Fruit fly (Drosophila melanogaster) S2 (cell line): ENCODE data around the gene JIL-1.

Experiments used
- CG8478 ChIP-seq: fragments of >200 bp; optimal IDR thresholded peaks from 2 replicates; lab custom pipeline; 2018
- CTCF ChIP-seq, 2 experiments: fragments of >200 bp; optimal IDR thresholded peaks; 2 replicates each; lab custom pipeline; 2018

Gene JIL-1

dm6 chr3L:11053843-11054242 is 39.1 kb downstream of the JIL-1 start, which contains the start of gene CG7888:
Gene CG7888 (plus strand): TSS chr3L:11054035.
- TF ChIP-seq CTCF (optimal IDR thresholded peaks at IDR 0.05; lab: Kevin White, UChicago): no peak
- TF ChIP-seq CG8478: no peak

- TF ChIP-seq CG8478 (no peak), CTCF (optimal IDR thresholded peaks at IDR 0.05; lab: Kevin White, UChicago) (no peak)
Measured at dm6 chr3L:11052760-11053259, 40.2 kb downstream of the JIL-1 start.

DNA sequence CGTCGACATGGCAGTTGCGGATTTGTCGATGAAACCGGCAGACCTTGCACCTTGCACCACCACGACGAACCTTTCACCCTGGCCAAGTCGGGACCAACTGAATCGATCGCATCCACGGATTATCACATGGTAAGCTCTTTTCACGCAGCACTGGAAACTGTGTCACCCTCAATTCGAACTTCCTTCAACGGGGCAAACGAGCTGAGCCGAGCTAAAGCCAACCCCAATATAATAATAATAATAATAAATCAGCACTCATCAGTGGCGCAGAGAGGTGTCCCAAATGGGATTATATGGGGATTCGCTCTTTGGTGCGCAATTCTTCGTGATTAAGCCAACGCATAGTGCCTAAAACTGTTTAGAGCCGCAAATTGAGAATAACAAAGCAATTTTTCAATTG is 41.7 kb downstream of the JIL-1 start, which contains the start of gene CG43693:
Gene CG43693 (minus strand): TSS at position 101 of the 400 bp plus-strand sequence.
- TF ChIP-seq CG8478: no peak
- no peak for TF ChIP-seq CTCF (optimal IDR thresholded peaks at IDR 0.05; lab: Kevin White, UChicago)

- TF ChIP-seq CG8478: no peak
- no peak for TF ChIP-seq CTCF (optimal IDR thresholded peaks at IDR 0.05; lab: Kevin White, UChicago)
Measured at dm6 chr3L:11049414-11049813, 43.6 kb downstream of the JIL-1 start.

dm6 chr3L:11047877-11048276 is 45.1 kb downstream of the JIL-1 start:
- no peak for TF ChIP-seq CG8478
- peak; percentile 98 to 99 for TF ChIP-seq CTCF (optimal IDR thresholded peaks at IDR 0.05; lab: Kevin White, UChicago)

DNA sequence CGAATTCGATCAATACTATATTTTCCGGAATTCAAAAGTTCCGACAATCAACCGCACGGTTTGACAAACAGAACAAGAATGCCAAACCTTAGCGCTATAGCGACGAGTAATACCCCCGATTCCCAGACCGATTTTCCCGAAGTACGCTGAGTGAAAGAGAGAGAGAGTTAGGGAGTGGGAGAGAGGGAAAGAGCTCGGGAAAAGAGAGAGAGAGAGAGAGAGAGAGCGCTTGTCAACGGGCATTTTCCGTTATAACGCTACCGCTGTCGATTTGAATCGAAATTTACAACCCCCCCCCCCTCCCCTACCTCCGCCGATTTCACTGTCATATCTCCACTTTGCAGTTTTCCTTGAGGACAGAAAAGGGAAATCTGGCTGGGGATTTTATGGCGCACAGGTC is 46.4 kb downstream of the JIL-1 start:
- no peak for TF ChIP-seq CTCF (optimal IDR thresholded peaks at IDR 0.05; lab: Kevin White, UChicago)
- no peak for TF ChIP-seq CG8478

DNA sequence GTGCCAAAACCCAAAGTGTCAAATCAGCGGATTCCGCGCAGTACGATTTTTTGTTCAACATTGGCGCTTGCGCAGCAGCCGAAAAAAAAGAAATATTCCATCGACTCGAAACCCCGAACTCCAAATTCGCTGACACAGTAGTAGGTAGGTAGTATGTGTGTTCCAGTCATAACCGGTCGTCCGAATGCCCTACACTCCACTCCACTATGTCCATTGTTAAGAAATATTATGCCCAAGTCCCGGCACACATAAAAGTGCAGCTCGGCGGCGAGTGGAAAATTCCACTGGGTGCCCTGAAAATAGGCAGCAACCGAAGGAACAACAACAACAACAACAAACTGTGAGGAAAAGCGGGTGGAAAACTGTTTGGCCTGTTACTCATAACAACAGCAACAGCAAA is 48.0 kb downstream of the JIL-1 start:
- TF ChIP-seq CG8478 (no peak), CTCF (optimal IDR thresholded peaks at IDR 0.05; lab: Kevin White, UChicago) (no peak)

- TF ChIP-seq CTCF (optimal IDR thresholded peaks at IDR 0.05; lab: Kevin White, UChicago): no peak
- TF ChIP-seq CG8478: no peak
Measured at dm6 chr3L:11043650-11044049, 49.3 kb downstream of the JIL-1 start.

DNA sequence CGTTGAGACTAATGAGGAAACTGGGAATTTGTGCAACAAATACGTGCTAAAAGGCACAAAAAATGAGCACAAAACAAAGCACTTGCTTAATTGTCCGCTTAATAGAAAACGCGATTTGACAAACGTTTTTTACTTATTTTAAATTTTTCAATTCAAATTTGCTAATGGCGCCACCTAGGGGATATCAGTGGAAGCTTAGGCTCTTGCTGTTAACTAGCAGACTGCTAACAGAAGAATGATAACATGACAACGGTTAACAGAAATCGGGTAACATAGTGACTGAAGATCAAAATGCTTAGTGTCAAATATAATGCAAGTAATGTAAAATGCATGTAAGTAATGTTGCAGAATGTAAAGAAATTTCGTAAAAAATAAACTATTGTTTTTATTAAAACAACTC is 51.8 kb downstream of the JIL-1 start:
- TF ChIP-seq CTCF (optimal IDR thresholded peaks at IDR 0.05; lab: Kevin White, UChicago) (peak; percentile 88 to 91), CG8478 (no peak)

DNA sequence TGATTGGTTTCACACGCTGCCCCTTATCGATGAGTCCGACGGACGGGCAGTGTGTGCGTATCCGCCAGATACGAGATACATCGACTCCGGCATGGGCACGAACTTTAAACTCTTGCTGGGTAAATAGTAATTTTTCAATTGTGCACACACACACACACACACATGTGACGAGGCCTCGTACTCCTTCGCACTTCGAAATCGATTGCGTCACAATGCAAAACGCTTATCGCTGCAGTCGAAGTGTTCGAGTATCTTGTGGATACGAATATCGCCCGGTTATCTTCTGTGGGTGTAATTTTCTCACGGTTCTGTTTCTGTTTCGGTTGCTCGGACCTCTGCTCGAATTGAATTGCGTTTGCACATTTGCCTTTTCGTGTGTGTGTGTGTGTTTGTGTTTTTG is 58.0 kb downstream of the JIL-1 start:
- no peak for TF ChIP-seq CG8478
- TF ChIP-seq CTCF (optimal IDR thresholded peaks at IDR 0.05; lab: Kevin White, UChicago): no peak

dm6 chr3L:11033327-11033975 is 59.5 kb downstream of the JIL-1 start:
- no peak for TF ChIP-seq CTCF (optimal IDR thresholded peaks at IDR 0.05; lab: Kevin White, UChicago)
- TF ChIP-seq CG8478: no peak

DNA sequence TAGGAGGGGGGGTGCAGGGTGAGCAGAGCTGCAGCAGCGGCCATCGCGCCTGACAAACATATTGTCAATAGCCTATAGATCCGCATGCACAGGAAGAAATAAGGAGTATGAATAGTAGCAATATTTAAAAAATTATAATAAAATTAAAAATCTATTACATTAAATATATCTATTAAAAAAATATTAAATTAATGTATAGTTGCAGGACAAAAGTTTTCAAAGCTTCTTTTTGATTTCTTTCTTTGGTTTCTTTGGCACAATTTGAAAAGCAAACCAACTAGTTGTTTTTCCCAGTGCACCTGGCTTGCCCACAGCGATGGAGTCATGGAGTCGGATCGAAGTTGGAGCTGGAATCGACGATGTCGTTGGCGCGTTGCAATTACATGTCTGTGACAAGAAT is 61.2 kb downstream of the JIL-1 start:
- no peak for TF ChIP-seq CG8478
- TF ChIP-seq CTCF (optimal IDR thresholded peaks at IDR 0.05; lab: Kevin White, UChicago): no peak
